Fruit fly (Drosophila melanogaster): ENCODE measurements around the gene CG31370.

DNA sequence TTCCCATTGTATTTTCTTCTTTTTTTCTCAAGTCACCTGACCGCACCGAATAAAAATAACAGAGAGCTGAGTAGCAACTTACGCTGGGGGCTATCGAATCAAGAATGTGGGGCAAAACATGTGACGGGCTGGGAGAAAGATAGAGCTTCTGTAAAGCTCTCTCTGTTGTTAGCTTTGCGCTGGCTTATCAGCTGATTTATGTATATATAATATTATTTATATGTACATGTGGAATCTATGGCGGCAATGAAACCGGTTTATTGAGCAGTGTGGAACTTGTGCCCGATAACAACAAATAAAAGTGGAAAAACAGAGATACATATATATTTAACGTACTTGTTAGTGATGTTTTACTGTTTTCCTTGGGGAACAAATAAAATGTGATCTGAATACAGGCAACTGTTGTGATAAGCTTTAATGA lies 9.4 kb upstream of the CG31370 start, which contains the start of gene CG31098:
- peak; percentile 51 for TF ChIP-seq unpg (GFP tag; optimal IDR thresholded peaks at IDR 0.05)
- TF ChIP-seq wek (GFP tag; optimal IDR thresholded peaks at IDR 0.05): peak; percentile 40
- TF ChIP-seq CG5180 (GFP tag; optimal IDR thresholded peaks at IDR 0.05): no peak

All from whole organism, embryonic.